Fruit fly (Drosophila melanogaster) whole organism, wandering third instar larva: ENCODE results near the gene Pax.

Experiments used
- Abd-B ChIP-seq: fragments of >200 bp; optimal IDR thresholded peaks from 2 replicates; lab custom pipeline; 2017; ENCODE audit warnings: missing biosample characterization, missing genetic modification characterization
- Dfd ChIP-seq: fragments of >200 bp; optimal IDR thresholded peaks from 2 replicates; lab custom pipeline; 2017; ENCODE audit warnings: missing biosample characterization, missing genetic modification characterization
- Hr78 ChIP-seq: fragments of >200 bp; optimal IDR thresholded peaks from 2 replicates; lab custom pipeline; 2017; ENCODE audit warnings: missing biosample characterization, missing genetic modification characterization
- Mio ChIP-seq: sonication (Bioruptor generic); optimal IDR thresholded peaks from 2 replicates; lab custom pipeline; 2016; ENCODE audit warnings: missing biosample characterization, missing genetic modification characterization
- OdsH ChIP-seq: fragments of 200-800 bp; sonication (Bioruptor generic); optimal IDR thresholded peaks from 2 replicates; lab custom pipeline; 2016; ENCODE audit warnings: missing biosample characterization, mild to moderate bottlenecking, missing genetic modification characterization
- Vsx2 ChIP-seq: fragments of 200-300, 225-300 bp; sonication (Bioruptor generic); optimal IDR thresholded peaks from 2 replicates; lab custom pipeline; 2018; ENCODE audit warnings: missing biosample characterization, missing genetic modification characterization; ENCODE audit not compliant: partially characterized antibody
- br ChIP-seq: fragments of 200-800 bp; sonication (Bioruptor generic); optimal IDR thresholded peaks from 2 replicates; lab custom pipeline; 2016; ENCODE audit warnings: missing biosample characterization, missing genetic modification characterization
- brk ChIP-seq: fragments of 200-800 bp; sonication (Bioruptor generic); optimal IDR thresholded peaks from 2 replicates; lab custom pipeline; 2016; ENCODE audit warnings: missing biosample characterization, mild to moderate bottlenecking, missing genetic modification characterization
- dmrt93B ChIP-seq: fragments of 200-800 bp; sonication (Bioruptor generic); optimal IDR thresholded peaks from 2 replicates; lab custom pipeline; 2018; ENCODE audit warnings: missing biosample characterization, mild to moderate bottlenecking, missing genetic modification characterization
- ey ChIP-seq: fragments of 200-800 bp; sonication (Bioruptor generic); optimal IDR thresholded peaks from 2 replicates; lab custom pipeline; 2016; ENCODE audit warnings: missing biosample characterization, missing genetic modification characterization
- fru ChIP-seq: fragments of 200-800 bp; sonication (Bioruptor generic); optimal IDR thresholded peaks from 3 replicates; lab custom pipeline; 2016; ENCODE audit warnings: missing biosample characterization, mild to moderate bottlenecking, missing genetic modification characterization
- pan ChIP-seq: fragments of >200 bp; optimal IDR thresholded peaks from 2 replicates; lab custom pipeline; 2017
- rgr ChIP-seq: fragments of 200-800 bp; sonication (Bioruptor generic); optimal IDR thresholded peaks from 3 replicates; lab custom pipeline; 2016; ENCODE audit warnings: missing biosample characterization, mild to moderate bottlenecking, missing genetic modification characterization
- tai ChIP-seq: sonication (Bioruptor generic); optimal IDR thresholded peaks from 2 replicates; lab custom pipeline; 2016; ENCODE audit warnings: missing biosample characterization, missing genetic modification characterization

dm6 chr2L:19389749-19390148 lies 36.6 kb downstream of the Pax start, which contains the start of gene CG17549:
- no peak for TF ChIP-seq pan
- no peak for TF ChIP-seq br (GFP tag; lab: Kevin White, UChicago)
- TF ChIP-seq ey (GFP tag; lab: Kevin White, UChicago) = no peak
- no peak for TF ChIP-seq tai
- TF ChIP-seq brk (GFP tag; lab: Kevin White, UChicago) = no peak
- TF ChIP-seq Abd-B (GFP tag; lab: Kevin White, UChicago) = no peak
- TF ChIP-seq fru = no peak
- no peak for TF ChIP-seq Dfd (GFP tag; lab: Kevin White, UChicago)
- no peak for TF ChIP-seq rgr
- no peak for TF ChIP-seq Mio (GFP tag; lab: Kevin White, UChicago)
- no peak for TF ChIP-seq dmrt93B (GFP tag; lab: Kevin White, UChicago)
- TF ChIP-seq Vsx2 (GFP tag; lab: Kevin White, UChicago) = no peak
- TF ChIP-seq OdsH (GFP tag; lab: Kevin White, UChicago) = no peak
- TF ChIP-seq Hr78 (GFP tag; lab: Kevin White, UChicago) = no peak
